Worm (Caenorhabditis elegans): Measurements from ENCODE around the gene C05B5.2.

Gene C05B5.2

ce11 chrIII:10000428-10000827, at the start of gene C05B5.2:
Gene C05B5.2, minus strand, starts transcription at chrIII:10000528.
- TF ChIP-seq nhr-28 (tag; optimal IDR thresholded peaks at IDR 0.05): no peak
- TF ChIP-seq lin-39 (tag; optimal IDR thresholded peaks at IDR 0.05): no peak
- TF ChIP-seq snpc-4 (tag; optimal IDR thresholded peaks at IDR 0.05): no peak
- no peak for TF ChIP-seq pqm-1 (tag; optimal IDR thresholded peaks at IDR 0.05)
- TF ChIP-seq sea-2 (GFP tag; optimal IDR thresholded peaks at IDR 0.05): no peak
- no peak for TF ChIP-seq ZK546.5 (tag; optimal IDR thresholded peaks at IDR 0.05)
- TF ChIP-seq fkh-10 (GFP tag; optimal IDR thresholded peaks at IDR 0.05): no peak
- TF ChIP-seq mdl-1 (tag; optimal IDR thresholded peaks at IDR 0.05): no peak
- TF ChIP-seq nfya-1 (tag; optimal IDR thresholded peaks at IDR 0.05; ENCODE audit: insufficient read depth): no peak
- no peak for TF ChIP-seq fkh-2 (tag; optimal IDR thresholded peaks at IDR 0.05)
- TF ChIP-seq daf-12 (tag; optimal IDR thresholded peaks at IDR 0.05): no peak
- TF ChIP-seq ceh-9 (tag; optimal IDR thresholded peaks at IDR 0.05): no peak
- no peak for TF ChIP-seq nhr-77 (tag; optimal IDR thresholded peaks at IDR 0.05)
- no peak for TF ChIP-seq unc-39 (tag; optimal IDR thresholded peaks at IDR 0.05)

- TF ChIP-seq egl-5 (tag; optimal IDR thresholded peaks at IDR 0.05): no peak
- no peak for TF ChIP-seq elt-1 (tag; optimal IDR thresholded peaks at IDR 0.05)
- TF ChIP-seq fkh-2 (tag; optimal IDR thresholded peaks at IDR 0.05): no peak
- no peak for TF ChIP-seq nhr-23 (tag; optimal IDR thresholded peaks at IDR 0.05)
- TF ChIP-seq nhr-11 (tag; optimal IDR thresholded peaks at IDR 0.05): no peak
- TF ChIP-seq ztf-4 (tag; optimal IDR thresholded peaks at IDR 0.05): no peak
- TF ChIP-seq nhr-76 (tag; optimal IDR thresholded peaks at IDR 0.05): no peak
- no peak for TF ChIP-seq lsy-12 (tag; optimal IDR thresholded peaks at IDR 0.05)
- TF ChIP-seq ZK546.5 (tag; optimal IDR thresholded peaks at IDR 0.05): no peak
- TF ChIP-seq unc-62 (GFP tag; optimal IDR thresholded peaks at IDR 0.05): no peak
- TF ChIP-seq elt-2 (tag; optimal IDR thresholded peaks at IDR 0.05): peak; percentile 82
- TF ChIP-seq pqm-1 (tag; optimal IDR thresholded peaks at IDR 0.05): peak; percentile 60
- TF ChIP-seq eor-1 (tag; optimal IDR thresholded peaks at IDR 0.05): no peak
- TF ChIP-seq nhr-12 (tag; optimal IDR thresholded peaks at IDR 0.05): no peak
- TF ChIP-seq nhr-28 (tag; optimal IDR thresholded peaks at IDR 0.05): no peak
These were observed 49.4 kb upstream of the C05B5.2 start, which contains the start of gene T16G12.1 for ce11 chrIII:10049682-10050081. Gene T16G12.1, minus strand, starts transcription at chrIII:10049857.

ce11 chrIII:10040013-10040412, 39.7 kb upstream of the C05B5.2 start, which contains the start of gene T16G12.7:
Gene T16G12.7, minus strand, starts transcription at chrIII:10040113.
- TF ChIP-seq eor-1 (tag; optimal IDR thresholded peaks at IDR 0.05) (no peak), fkh-2 (tag; optimal IDR thresholded peaks at IDR 0.05) (no peak)

- TF ChIP-seq fkh-10 (GFP tag; optimal IDR thresholded peaks at IDR 0.05) (peak; percentile 1), eor-1 (tag; optimal IDR thresholded peaks at IDR 0.05) (no peak), nhr-23 (tag; optimal IDR thresholded peaks at IDR 0.05) (no peak)
These were observed 36.8 kb upstream of the C05B5.2 start, which contains the start of gene M04D8.7 for ce11 chrIII:10037150-10037549. Gene M04D8.7, plus strand, starts transcription at chrIII:10037450.

- no peak for TF ChIP-seq ztf-11 (tag; optimal IDR thresholded peaks at IDR 0.05)
- no peak for TF ChIP-seq egl-27 (tag; optimal IDR thresholded peaks at IDR 0.05)
- no peak for TF ChIP-seq mml-1 (tag; optimal IDR thresholded peaks at IDR 0.05)
- TF ChIP-seq nhr-11 (tag; optimal IDR thresholded peaks at IDR 0.05): peak; percentile 79
- no peak for TF ChIP-seq zag-1 (tag; optimal IDR thresholded peaks at IDR 0.05)
- TF ChIP-seq lin-15B (tag; optimal IDR thresholded peaks at IDR 0.05): no peak
- TF ChIP-seq unc-39 (tag; optimal IDR thresholded peaks at IDR 0.05): no peak
- no peak for TF ChIP-seq ceh-16 (tag; optimal IDR thresholded peaks at IDR 0.05)
These were observed 35.5 kb upstream of the C05B5.2 start, which contains the start of gene xbx-3 for ce11 chrIII:10035783-10036182. Gene xbx-3, plus strand, starts transcription at chrIII:10035945.

ce11 chrIII:10033881-10034280, 33.6 kb upstream of the C05B5.2 start, which contains the start of gene M04D8.8:
Gene M04D8.8, plus strand, starts transcription at chrIII:10034181.
- no peak for TF ChIP-seq sea-2 (GFP tag; optimal IDR thresholded peaks at IDR 0.05)
- no peak for TF ChIP-seq lsy-12 (tag; optimal IDR thresholded peaks at IDR 0.05)
- no peak for TF ChIP-seq snpc-4 (tag; optimal IDR thresholded peaks at IDR 0.05)
- no peak for TF ChIP-seq ceh-82 (tag; optimal IDR thresholded peaks at IDR 0.05)
- no peak for TF ChIP-seq unc-39 (tag; optimal IDR thresholded peaks at IDR 0.05)

All from whole organism, L3 larva.